Worm (Caenorhabditis elegans) whole organism, L4 larva: ENCODE results near the gene F43G6.16.

ENCODE experiments used
- F10B5.3 ChIP-seq: sonication (generic microtip); optimal IDR thresholded peaks from 2 replicates; lab custom pipeline; 2016; ENCODE audit warnings: mild to moderate bottlenecking, missing genetic modification characterization, missing compliant biosample characterization
- F37D6.2 ChIP-seq: sonication (generic microtip); optimal IDR thresholded peaks from 2 replicates; lab custom pipeline; 2016; ENCODE audit warnings: mild to moderate bottlenecking, missing genetic modification characterization, missing compliant biosample characterization
- F49E8.2 ChIP-seq: sonication (generic microtip); optimal IDR thresholded peaks from 2 replicates; lab custom pipeline; 2016; ENCODE audit warnings: missing compliant biosample characterization, mild to moderate bottlenecking, missing genetic modification characterization, borderline replicate concordance
- T20F7.1 ChIP-seq: fragments of 200-800 bp; sonication (Bioruptor generic); optimal IDR thresholded peaks from 2 replicates; lab custom pipeline; 2018; ENCODE audit warnings: mild to moderate bottlenecking, missing genetic modification characterization, missing compliant biosample characterization
- Y105C5A.15 ChIP-seq: fragments of 200-800 bp; sonication (Bioruptor generic); IDR thresholded peaks from 2 replicates; pipeline ENCODE4 v1.3.6; 2022; ENCODE audit warnings: missing genetic modification characterization, missing compliant biosample characterization
- Y48G9A.11 ChIP-seq: fragments of 200-800 bp; sonication (Bioruptor generic); IDR thresholded peaks from 2 replicates; pipeline ENCODE4 v1.3.6; 2022; ENCODE audit warnings: missing genetic modification reagents, missing genetic modification characterization, missing compliant biosample characterization
- ZK546.5 ChIP-seq, 2 experiments: sonication (generic microtip); optimal IDR thresholded peaks; 2 replicates each; lab custom pipeline; 2017; ENCODE audit warnings: missing biosample characterization in 2 of 2, missing genetic modification characterization in 2 of 2
- aha-1 ChIP-seq: fragments of 150-350 bp; peaks from one replicate; lab custom pipeline; 2014; ENCODE audit warnings: missing biosample characterization, missing genetic modification characterization
- aly-2 ChIP-seq: sonication (generic microtip); optimal IDR thresholded peaks from 2 replicates; lab custom pipeline; 2018; ENCODE audit warnings: missing biosample characterization, missing genetic modification characterization
- ama-1 ChIP-seq: fragments of 150-350 bp; optimal IDR thresholded peaks from 2 replicates; lab custom pipeline; 2014; ENCODE audit warnings: inconsistent platforms, mixed read lengths
- attf-4 ChIP-seq: sonication (generic microtip); optimal IDR thresholded peaks from 3 replicates; lab custom pipeline; 2017; ENCODE audit warnings: missing biosample characterization, missing genetic modification characterization
- ceh-20 ChIP-seq: fragments of 200-800 bp; sonication (Bioruptor generic); IDR thresholded peaks from 2 replicates; pipeline ENCODE4 v1.3.6; 2022; ENCODE audit warnings: missing genetic modification reagents, missing genetic modification characterization, missing compliant biosample characterization
- ceh-28 ChIP-seq: fragments of 150-350 bp; optimal IDR thresholded peaks from 2 replicates; lab custom pipeline; 2014; ENCODE audit warnings: missing biosample characterization, missing genetic modification reagents, missing genetic modification characterization
- cey-2 ChIP-seq: sonication (generic microtip); optimal IDR thresholded peaks from 3 replicates; lab custom pipeline; 2017; ENCODE audit warnings: missing genetic modification characterization, mild to moderate bottlenecking, missing compliant biosample characterization, antibody characterized with exemption, borderline replicate concordance; ENCODE audit not compliant: insufficient read depth
- daf-12 ChIP-seq: fragments of 150-350 bp; optimal IDR thresholded peaks from 2 replicates; lab custom pipeline; 2014; ENCODE audit warnings: missing biosample characterization, missing genetic modification reagents, missing genetic modification characterization
- daf-16 ChIP-seq, 3 experiments: sonication (generic microtip); optimal IDR thresholded peaks; 2 replicates each; lab custom pipeline; 2016 to 2017; ENCODE audit warnings: missing genetic modification characterization in 3 of 3, missing genetic modification reagents in 3 of 3, mild to moderate bottlenecking in 2 of 3, missing compliant biosample characterization in 2 of 3, missing biosample characterization in 1 of 3, moderate library complexity in 1 of 3
- duxl-1 ChIP-seq: sonication (generic microtip); optimal IDR thresholded peaks from 2 replicates; lab custom pipeline; 2016; ENCODE audit warnings: mild to moderate bottlenecking, missing genetic modification characterization, moderate library complexity, missing compliant biosample characterization; ENCODE audit not compliant: poor library complexity
- egl-27 ChIP-seq: sonication (generic microtip); optimal IDR thresholded peaks from 3 replicates; lab custom pipeline; 2017; ENCODE audit warnings: missing biosample characterization, missing genetic modification reagents, missing genetic modification characterization
- gei-8 ChIP-seq: fragments of 200-800 bp; sonication (Bioruptor generic); optimal IDR thresholded peaks from 2 replicates; lab custom pipeline; 2018; ENCODE audit warnings: mild to moderate bottlenecking, missing genetic modification characterization, missing compliant biosample characterization
- hif-1 ChIP-seq, 2 experiments: sonication (generic microtip); optimal IDR thresholded peaks; 2 replicates each; lab custom pipeline; 2016 to 2017; ENCODE audit warnings: missing compliant biosample characterization in 2 of 2, missing genetic modification characterization in 2 of 2, missing genetic modification reagents in 2 of 2, missing genotype in 2 of 2, mild to moderate bottlenecking in 1 of 2
- hlh-11 ChIP-seq: fragments of 200-800 bp; sonication (Bioruptor generic); optimal IDR thresholded peaks from 2 replicates; lab custom pipeline; 2018; ENCODE audit warnings: mild to moderate bottlenecking, missing genetic modification characterization, missing compliant biosample characterization
- lin-15B ChIP-seq: fragments of 150-350 bp; sonication (generic microtip); optimal IDR thresholded peaks from 3 replicates; lab custom pipeline; 2014; ENCODE audit warnings: missing biosample characterization, missing genetic modification characterization
- lin-29 ChIP-seq: fragments of 200-800 bp; sonication (Bioruptor generic); IDR thresholded peaks from 2 replicates; pipeline ENCODE4 v1.3.6; 2022; ENCODE audit warnings: missing genetic modification reagents, missing genetic modification characterization, missing compliant biosample characterization
- lin-38 ChIP-seq: fragments of 200-800 bp; sonication (Bioruptor generic); IDR thresholded peaks from 2 replicates; pipeline ENCODE4 v1.3.6; 2022; ENCODE audit warnings: missing genetic modification reagents, missing genetic modification characterization, missing compliant biosample characterization
- lir-3 ChIP-seq: sonication (generic microtip); optimal IDR thresholded peaks from 2 replicates; lab custom pipeline; 2016; ENCODE audit warnings: mild to moderate bottlenecking, missing genetic modification characterization, missing compliant biosample characterization
- madf-5 ChIP-seq, 2 experiments: fragments of 200-800 bp; sonication (Bioruptor generic); IDR thresholded peaks; 2 replicates each; pipeline ENCODE4 v1.3.6; 2022; ENCODE audit warnings: missing compliant biosample characterization in 2 of 2, missing genetic modification characterization in 2 of 2
- madf-9 ChIP-seq: fragments of 200-800 bp; sonication (Bioruptor generic); conservative IDR thresholded peaks from 2 replicates; pipeline ENCODE4 v1.3.6; 2022; ENCODE audit warnings: missing genetic modification reagents, missing genetic modification characterization, missing compliant biosample characterization
- mdl-1 ChIP-seq, 2 experiments: fragments of 150-350 bp in 1 of 2; sonication (generic microtip) in 1 of 2; optimal IDR thresholded peaks; 2 replicates each; lab custom pipeline; 2014 to 2017; ENCODE audit warnings: missing biosample characterization in 2 of 2, missing genetic modification characterization in 2 of 2
- mep-1 ChIP-seq: fragments of 150-350 bp; sonication (generic microtip); optimal IDR thresholded peaks from 3 replicates; lab custom pipeline; 2014; ENCODE audit warnings: missing biosample characterization, missing genetic modification characterization
- mes-2 ChIP-seq: sonication (generic microtip); optimal IDR thresholded peaks from 2 replicates; lab custom pipeline; 2016; ENCODE audit warnings: missing genotype, mild to moderate bottlenecking, missing genetic modification characterization, missing compliant biosample characterization; ENCODE audit not compliant: poor library complexity, severe bottlenecking
- mxl-2 ChIP-seq: fragments of 200-800 bp; sonication (Bioruptor generic); conservative IDR thresholded peaks from 2 replicates; pipeline ENCODE4 v1.3.6; 2022; ENCODE audit warnings: missing genetic modification reagents, missing genetic modification characterization, missing compliant biosample characterization
- mxl-3 ChIP-seq: fragments of 200-800 bp; sonication (Bioruptor generic); optimal IDR thresholded peaks from 2 replicates; lab custom pipeline; 2018; ENCODE audit warnings: mild to moderate bottlenecking, missing genetic modification characterization, missing compliant biosample characterization
- nhr-102 ChIP-seq: sonication (generic microtip); optimal IDR thresholded peaks from 2 replicates; lab custom pipeline; 2016; ENCODE audit warnings: mild to moderate bottlenecking, missing genetic modification characterization, moderate library complexity, missing compliant biosample characterization
- nhr-11 ChIP-seq: fragments of 150-350 bp; optimal IDR thresholded peaks from 2 replicates; lab custom pipeline; 2014; ENCODE audit warnings: missing biosample characterization, missing genetic modification characterization
- nhr-111 ChIP-seq: fragments of 200-800 bp; sonication (Bioruptor generic); optimal IDR thresholded peaks from 2 replicates; lab custom pipeline; 2018; ENCODE audit warnings: mild to moderate bottlenecking, missing genetic modification characterization, missing compliant biosample characterization
- nhr-237 ChIP-seq: sonication (generic microtip); optimal IDR thresholded peaks from 2 replicates; lab custom pipeline; 2017; ENCODE audit warnings: missing biosample characterization, missing genetic modification characterization
- nhr-25 ChIP-seq: sonication (generic microtip); optimal IDR thresholded peaks from 2 replicates; lab custom pipeline; 2017; ENCODE audit warnings: missing genetic modification characterization, mild to moderate bottlenecking, missing compliant biosample characterization, antibody characterized with exemption, moderate library complexity, borderline replicate concordance; ENCODE audit not compliant: insufficient read depth
- nhr-41 ChIP-seq: fragments of 200-800 bp; sonication (Bioruptor generic); IDR thresholded peaks from 2 replicates; pipeline ENCODE4 v1.3.6; 2022; ENCODE audit warnings: missing genetic modification reagents, missing genetic modification characterization, missing compliant biosample characterization
- nhr-6 ChIP-seq: fragments of 150-350 bp; optimal IDR thresholded peaks from 2 replicates; lab custom pipeline; 2014; ENCODE audit warnings: missing biosample characterization, missing genetic modification characterization
- nhr-77 ChIP-seq: fragments of 150-350 bp; optimal IDR thresholded peaks from 2 replicates; lab custom pipeline; 2014; ENCODE audit warnings: missing biosample characterization, missing genetic modification characterization
- php-3 ChIP-seq: fragments of 200-800 bp; sonication (Bioruptor generic); IDR thresholded peaks from 2 replicates; pipeline ENCODE4 v1.3.6; 2022; ENCODE audit warnings: missing genetic modification reagents, missing genetic modification characterization, missing compliant biosample characterization
- saeg-2 ChIP-seq: fragments of 200-800 bp; sonication (Bioruptor generic); IDR thresholded peaks from 2 replicates; pipeline ENCODE4 v1.3.6; 2022; ENCODE audit warnings: missing genetic modification reagents, missing genetic modification characterization, missing compliant biosample characterization
- skn-1 ChIP-seq: fragments of 150-350 bp; optimal IDR thresholded peaks from 2 replicates; lab custom pipeline; 2014; ENCODE audit warnings: missing biosample characterization, missing genetic modification characterization
- snpc-1.2 ChIP-seq: fragments of 200-800 bp; sonication (Bioruptor generic); IDR thresholded peaks from 2 replicates; pipeline ENCODE4 v1.3.6; 2022; ENCODE audit warnings: missing genetic modification reagents, missing genetic modification characterization, missing compliant biosample characterization
- snpc-4 ChIP-seq: fragments of 150-350 bp; optimal IDR thresholded peaks from 2 replicates; lab custom pipeline; 2014; ENCODE audit warnings: missing biosample characterization, missing genetic modification characterization
- tag-97 ChIP-seq: fragments of 200-800 bp; sonication (Bioruptor generic); IDR thresholded peaks from 2 replicates; pipeline ENCODE4 v1.3.6; 2022; ENCODE audit warnings: missing genetic modification characterization, missing compliant biosample characterization
- unc-39 ChIP-seq: sonication (generic microtip); optimal IDR thresholded peaks from 2 replicates; lab custom pipeline; 2017; ENCODE audit warnings: missing biosample characterization, missing genetic modification characterization
- zfp-2 ChIP-seq: sonication (generic microtip); optimal IDR thresholded peaks from 2 replicates; lab custom pipeline; 2016; ENCODE audit warnings: mild to moderate bottlenecking, missing genetic modification characterization, missing compliant biosample characterization
- zip-11 ChIP-seq: fragments of 200-800 bp; sonication (Bioruptor generic); IDR thresholded peaks from 2 replicates; pipeline ENCODE4 v1.3.6; 2022; ENCODE audit warnings: missing genetic modification characterization, missing compliant biosample characterization
- ztf-11 ChIP-seq: fragments of 150-350 bp; optimal IDR thresholded peaks from 2 replicates; lab custom pipeline; 2014; ENCODE audit warnings: missing biosample characterization, missing genetic modification characterization
- ztf-7 ChIP-seq: fragments of 150-350 bp; optimal IDR thresholded peaks from 2 replicates; lab custom pipeline; 2014; ENCODE audit warnings: missing biosample characterization, missing genetic modification characterization

The F43G6.16 gene

DNA sequence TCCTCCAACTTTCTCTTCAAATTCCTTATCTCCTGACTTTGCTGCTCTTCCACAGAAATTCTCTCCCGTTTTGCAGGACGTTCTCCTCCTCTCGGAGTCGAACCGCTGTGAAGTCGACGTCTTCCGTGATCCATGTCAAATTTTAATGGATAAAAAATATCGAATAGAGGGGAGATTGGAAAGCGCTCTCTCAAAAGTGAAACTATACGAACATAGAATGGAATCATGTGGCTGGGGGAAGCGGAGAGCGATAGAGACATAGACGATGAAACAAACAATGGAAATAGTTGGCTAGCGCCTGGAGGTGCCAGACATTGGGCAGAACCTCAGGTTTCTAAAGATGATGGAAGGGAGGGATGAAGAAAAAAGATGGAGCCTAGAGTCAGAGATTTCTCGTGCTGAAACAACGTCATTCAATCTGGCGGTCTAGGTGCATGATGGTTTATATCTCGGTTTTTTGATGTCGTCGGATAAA, 31.5 kb upstream of the F43G6.16 start, which contains the start of gene F43G6.8 (continued):
- TF ChIP-seq madf-9 (GFP tag; lab: Robert Waterston, UW) (no peak), ztf-11 (tag; lab: Kevin White, UChicago) (no peak), daf-16 (GFP tag; optimal IDR thresholded peaks at IDR 0.05; lab: Kevin White, UChicago) (no peak), daf-16 (tag; optimal IDR thresholded peaks at IDR 0.05; lab: Kevin White, UChicago) (peak; percentile 2), T20F7.1 (GFP tag; lab: Kevin White, UChicago) (no peak), ceh-28 (tag; lab: Kevin White, UChicago) (no peak), mxl-2 (GFP tag; lab: Robert Waterston, UW) (no peak), gei-8 (no peak), lin-38 (no peak), ZK546.5 (tag; optimal IDR thresholded peaks at IDR 0.05; lab: Kevin White, UChicago) (no peak), aly-2 (tag; lab: Kevin White, UChicago) (no peak), ama-1 (lab: Kevin White, UChicago) (peak; percentile 73), nhr-11 (tag; lab: Kevin White, UChicago) (peak; percentile 80), tag-97 (GFP tag; lab: Robert Waterston, UW) (no peak), hlh-11 (tag; lab: Kevin White, UChicago) (peak; percentile 74), F10B5.3 (tag; lab: Kevin White, UChicago) (no peak), nhr-111 (GFP tag; lab: Kevin White, UChicago) (no peak), skn-1 (tag; lab: Kevin White, UChicago) (no peak), lin-15B (no peak), lin-29 (GFP tag; lab: Robert Waterston, UW) (no peak), mxl-3 (no peak), egl-27 (no peak), Y48G9A.11 (no peak), F49E8.2 (tag; lab: Kevin White, UChicago) (no peak), attf-4 (tag; lab: Kevin White, UChicago) (no peak), nhr-77 (tag; lab: Kevin White, UChicago) (no peak), daf-12 (tag; lab: Kevin White, UChicago) (no peak), F37D6.2 (tag; lab: Kevin White, UChicago) (no peak), cey-2 (tag; lab: Kevin White, UChicago) (no peak), snpc-1.2 (GFP tag; lab: Robert Waterston, UW) (no peak), mep-1 (peak; percentile 56), saeg-2 (GFP tag; lab: Robert Waterston, UW) (no peak), ztf-7 (tag; lab: Kevin White, UChicago) (no peak), madf-5 (GFP tag; IDR thresholded peaks at IDR 0.05; lab: Robert Waterston, UW) (no peak), mdl-1 (tag; optimal IDR thresholded peaks at IDR 0.05; lab: Kevin White, UChicago) (peak in 1 of 2 experiments; percentile 74), zip-11 (GFP tag; lab: Robert Waterston, UW) (no peak), Y105C5A.15 (GFP tag; lab: Robert Waterston, UW) (no peak), mes-2 (peak; percentile 36), hif-1 (tag; optimal IDR thresholded peaks at IDR 0.05; lab: Kevin White, UChicago) (peak in 1 of 2 experiments; percentile 48), nhr-41 (no peak), nhr-25 (tag; lab: Kevin White, UChicago) (no peak), duxl-1 (tag; lab: Kevin White, UChicago) (no peak), aha-1 (tag; lab: Kevin White, UChicago) (peak; percentile 75), nhr-102 (tag; lab: Kevin White, UChicago) (no peak), ceh-20 (GFP tag; lab: Robert Waterston, UW) (no peak), nhr-237 (tag; lab: Kevin White, UChicago) (no peak), lir-3 (tag; lab: Kevin White, UChicago) (no peak), nhr-6 (peak; percentile 23), unc-39 (tag; lab: Kevin White, UChicago) (no peak), snpc-4 (tag; lab: Kevin White, UChicago) (no peak), php-3 (no peak), zfp-2 (no peak)
